Worm (Caenorhabditis elegans) whole organism, midembryonic: ENCODE data around the gene W07A12.4.

Source experiments
- flt-1 ChIP-seq: fragments of 200-800 bp; sonication (Bioruptor generic); IDR thresholded peaks from 2 replicates; pipeline ENCODE4 v1.3.6; 2022; ENCODE audit warnings: missing genetic modification characterization, missing compliant biosample characterization
- klf-2 ChIP-seq: fragments of 200-800 bp; sonication (Bioruptor generic); conservative IDR thresholded peaks from 2 replicates; pipeline ENCODE4 v1.3.6; 2022; ENCODE audit warnings: missing genetic modification reagents, missing genetic modification characterization, missing compliant biosample characterization
- ref-1 ChIP-seq: fragments of 200-800 bp; sonication (Bioruptor generic); conservative IDR thresholded peaks from 2 replicates; pipeline ENCODE4 v1.3.6; 2022; ENCODE audit warnings: missing genetic modification reagents, missing genetic modification characterization, missing compliant biosample characterization
- ztf-29 ChIP-seq: fragments of 200-800 bp; sonication (Bioruptor generic); IDR thresholded peaks from 2 replicates; pipeline ENCODE4 v1.3.6; 2022; ENCODE audit warnings: missing genetic modification reagents, missing genetic modification characterization, missing compliant biosample characterization

ce11 chrII:9181155-9181554 is 35.1 kb downstream of the W07A12.4 start:
- no peak for TF ChIP-seq flt-1 (GFP tag; lab: Robert Waterston, UW)
- TF ChIP-seq klf-2 (GFP tag; lab: Robert Waterston, UW) = no peak
- TF ChIP-seq ztf-29 (GFP tag; lab: Robert Waterston, UW) = no peak
- TF ChIP-seq ref-1 (GFP tag; lab: Robert Waterston, UW) = no peak
